Worm (Caenorhabditis elegans) whole organism, young adult: ENCODE measurements around the gene F40G9.6.

Source experiments
- B0019.2 ChIP-seq: fragments of 200-800 bp; sonication (Bioruptor generic); conservative IDR thresholded peaks from 2 replicates; pipeline ENCODE4 v1.3.6; 2022; ENCODE audit warnings: missing genetic modification reagents, missing genetic modification characterization, missing compliant biosample characterization
- B0035.1 ChIP-seq: sonication (generic microtip); optimal IDR thresholded peaks from 2 replicates; lab custom pipeline; 2016; ENCODE audit warnings: missing genetic modification characterization, mild to moderate bottlenecking, missing compliant biosample characterization, missing genotype, missing genetic modification reagents
- B0336.3 ChIP-seq: fragments of 200-800 bp; sonication (Bioruptor generic); IDR thresholded peaks from 2 replicates; pipeline ENCODE4 v1.3.6; 2022; ENCODE audit warnings: missing genetic modification characterization, missing compliant biosample characterization
- C17E4.6 ChIP-seq: fragments of 200-800 bp; sonication (Bioruptor generic); IDR thresholded peaks from 2 replicates; pipeline ENCODE4 v1.3.6; 2022; ENCODE audit warnings: missing genetic modification reagents, missing genetic modification characterization, missing compliant biosample characterization
- F22D6.2 ChIP-seq: sonication (generic microtip); optimal IDR thresholded peaks from 2 replicates; lab custom pipeline; 2016; ENCODE audit warnings: mild to moderate bottlenecking, missing genetic modification characterization, missing compliant biosample characterization
- F49E8.2 ChIP-seq: sonication (generic microtip); optimal IDR thresholded peaks from 3 replicates; lab custom pipeline; 2017; ENCODE audit warnings: missing genetic modification characterization, mild to moderate bottlenecking, missing compliant biosample characterization, antibody characterized with exemption, moderate library complexity; ENCODE audit not compliant: insufficient read depth
- F57A8.1 ChIP-seq: fragments of 200-800 bp; sonication (Bioruptor generic); optimal IDR thresholded peaks from 2 replicates; lab custom pipeline; 2018; ENCODE audit warnings: mild to moderate bottlenecking, missing genetic modification characterization, moderate library complexity, missing compliant biosample characterization
- Y79H2A.3 ChIP-seq: fragments of 200-800 bp; sonication (Bioruptor generic); conservative IDR thresholded peaks from 2 replicates; pipeline ENCODE4 v1.3.6; 2022; ENCODE audit warnings: missing genetic modification reagents, missing genetic modification characterization, missing compliant biosample characterization
- attf-5 ChIP-seq: fragments of 200-800 bp; sonication (Bioruptor generic); optimal IDR thresholded peaks from 2 replicates; lab custom pipeline; 2018; ENCODE audit warnings: mild to moderate bottlenecking, missing genetic modification characterization, missing compliant biosample characterization
- cebp-1 ChIP-seq, 2 experiments: fragments of 200-800 bp in 1 of 2; sonication (Bioruptor generic) in 1 of 2; sonication (generic microtip) in 1 of 2; IDR thresholded peaks in 1 of 2; optimal IDR thresholded peaks in 1 of 2; 2 replicates each; pipeline versions ENCODE4 v1.3.6 to Lab custom; 2017 to 2022; ENCODE audit warnings: missing compliant biosample characterization in 2 of 2, missing genetic modification characterization in 2 of 2, mild to moderate bottlenecking in 1 of 2, missing genetic modification reagents in 1 of 2, moderate library complexity in 1 of 2
- ceh-58 ChIP-seq: fragments of 200-800 bp; sonication (Bioruptor generic); IDR thresholded peaks from 2 replicates; pipeline ENCODE4 v1.3.6; 2022; ENCODE audit warnings: missing genetic modification characterization, missing compliant biosample characterization
- egrh-3 ChIP-seq: fragments of 200-800 bp; sonication (Bioruptor generic); IDR thresholded peaks from 2 replicates; pipeline ENCODE4 v1.3.6; 2022; ENCODE audit warnings: missing genetic modification reagents, missing genetic modification characterization, missing compliant biosample characterization
- ekl-4 ChIP-seq: fragments of 200-800 bp; sonication (Bioruptor generic); IDR thresholded peaks from 2 replicates; pipeline ENCODE4 v1.3.6; 2022; ENCODE audit warnings: missing genetic modification reagents, missing genetic modification characterization, missing compliant biosample characterization
- fkh-3 ChIP-seq: sonication (generic microtip); optimal IDR thresholded peaks from 2 replicates; lab custom pipeline; 2016; ENCODE audit warnings: mild to moderate bottlenecking, missing genetic modification characterization, missing compliant biosample characterization
- hlh-12 ChIP-seq: sonication (generic microtip); optimal IDR thresholded peaks from 2 replicates; lab custom pipeline; 2016; ENCODE audit warnings: missing genetic modification characterization, missing compliant biosample characterization
- hlh-26 ChIP-seq: fragments of 200-800 bp; sonication (Bioruptor generic); conservative IDR thresholded peaks from 2 replicates; pipeline ENCODE4 v1.3.6; 2022; ENCODE audit warnings: missing genetic modification reagents, missing genetic modification characterization, missing compliant biosample characterization
- hrde-1 ChIP-seq: sonication (generic microtip); optimal IDR thresholded peaks from 2 replicates; lab custom pipeline; 2016; ENCODE audit warnings: missing genetic modification characterization, mild to moderate bottlenecking, missing compliant biosample characterization, moderate library complexity, missing genotype, missing genetic modification reagents, borderline replicate concordance
- hsf-1 ChIP-seq: fragments of 200-800 bp; sonication (Bioruptor generic); IDR thresholded peaks from 2 replicates; pipeline ENCODE4 v1.3.6; 2022; ENCODE audit warnings: missing genetic modification reagents, missing genetic modification characterization, missing compliant biosample characterization
- lag-1 ChIP-seq: fragments of 200-800 bp; sonication (Bioruptor generic); IDR thresholded peaks from 2 replicates; pipeline ENCODE4 v1.3.6; 2022; ENCODE audit warnings: missing genetic modification reagents, missing genetic modification characterization, missing compliant biosample characterization
- let-526 ChIP-seq: fragments of 200-800 bp; sonication (Bioruptor generic); IDR thresholded peaks from 2 replicates; pipeline ENCODE4 v1.3.6; 2022; ENCODE audit warnings: missing genetic modification reagents, missing genetic modification characterization, missing compliant biosample characterization
- let-607 ChIP-seq, 2 experiments: fragments of 200-800 bp in 1 of 2; sonication (Bioruptor generic) in 1 of 2; sonication (generic microtip) in 1 of 2; optimal IDR thresholded peaks; 2 replicates each; lab custom pipeline; 2016 to 2018; ENCODE audit warnings: mild to moderate bottlenecking in 2 of 2, missing compliant biosample characterization in 2 of 2, missing genetic modification characterization in 2 of 2, moderate library complexity in 2 of 2, missing genotype in 1 of 2
- lin-40 ChIP-seq: sonication (generic microtip); optimal IDR thresholded peaks from 2 replicates; lab custom pipeline; 2016; ENCODE audit warnings: missing genetic modification characterization, mild to moderate bottlenecking, missing compliant biosample characterization, missing genotype, missing genetic modification reagents
- madf-10 ChIP-seq: sonication (generic microtip); optimal IDR thresholded peaks from 2 replicates; lab custom pipeline; 2016; ENCODE audit warnings: mild to moderate bottlenecking, missing genetic modification characterization, missing compliant biosample characterization
- madf-3 ChIP-seq: fragments of 200-800 bp; sonication (Bioruptor generic); IDR thresholded peaks from 2 replicates; pipeline ENCODE4 v1.3.6; 2022; ENCODE audit warnings: missing genetic modification reagents, missing genetic modification characterization, missing compliant biosample characterization
- nfya-2 ChIP-seq: fragments of 200-800 bp; sonication (Bioruptor generic); IDR thresholded peaks from 2 replicates; pipeline ENCODE4 v1.3.6; 2022; ENCODE audit warnings: missing genetic modification reagents, missing genetic modification characterization, missing compliant biosample characterization
- nhr-90 ChIP-seq: sonication (generic microtip); optimal IDR thresholded peaks from 2 replicates; lab custom pipeline; 2016; ENCODE audit warnings: missing genotype, mild to moderate bottlenecking, missing genetic modification characterization, missing compliant biosample characterization
- rec-8 ChIP-seq, 2 experiments: sonication (generic microtip); optimal IDR thresholded peaks; 2 replicates each; lab custom pipeline; 2016; ENCODE audit warnings: mild to moderate bottlenecking in 2 of 2, missing genetic modification characterization in 2 of 2, missing genetic modification reagents in 2 of 2, missing genotype in 2 of 2, missing biosample characterization in 1 of 2, missing compliant biosample characterization in 1 of 2, moderate library complexity in 1 of 2
- snpc-1.1 ChIP-seq: sonication (generic microtip); optimal IDR thresholded peaks from 2 replicates; lab custom pipeline; 2017; ENCODE audit warnings: missing genetic modification characterization, mild to moderate bottlenecking, missing compliant biosample characterization, antibody characterized with exemption, moderate library complexity, missing genotype, missing genetic modification reagents; ENCODE audit not compliant: insufficient read depth
- snpc-3.4 ChIP-seq: sonication (generic microtip); optimal IDR thresholded peaks from 2 replicates; lab custom pipeline; 2017; ENCODE audit warnings: missing genetic modification characterization, mild to moderate bottlenecking, missing compliant biosample characterization, antibody characterized with exemption, moderate library complexity, missing genotype, missing genetic modification reagents
- snpc-4 ChIP-seq, 5 experiments: fragments of 150-350 bp in 1 of 5; sonication (generic microtip) in 4 of 5; optimal IDR thresholded peaks; 2 replicates each; lab custom pipeline; 2014 to 2018; ENCODE audit warnings: missing genetic modification characterization in 5 of 5, missing biosample characterization in 3 of 5, antibody characterized with exemption in 2 of 5, mild to moderate bottlenecking in 2 of 5, missing compliant biosample characterization in 2 of 5, missing genotype in 2 of 5, moderate library complexity in 2 of 5, missing genetic modification reagents in 1 of 5
- zfh-2 ChIP-seq: fragments of 200-800 bp; sonication (Bioruptor generic); conservative IDR thresholded peaks from 2 replicates; pipeline ENCODE4 v1.3.6; 2022; ENCODE audit warnings: missing genetic modification reagents, missing genetic modification characterization, missing compliant biosample characterization
- ztf-6 ChIP-seq: fragments of 200-800 bp; sonication (Bioruptor generic); IDR thresholded peaks from 2 replicates; pipeline ENCODE4 v1.3.6; 2022; ENCODE audit warnings: missing genetic modification reagents, missing genetic modification characterization, missing compliant biosample characterization

The F40G9.6 gene

ce11 chrIII:168376-168775 is 11.0 kb upstream of the F40G9.6 start:
- TF ChIP-seq egrh-3 (peak; percentile 85), zfh-2 (GFP tag; lab: Robert Waterston, UW) (peak; percentile 82)

- TF ChIP-seq snpc-4 (GFP tag; optimal IDR thresholded peaks at IDR 0.05; lab: Kevin White, UChicago) (no peak), snpc-4 (tag; optimal IDR thresholded peaks at IDR 0.05; lab: Kevin White, UChicago) (no peak), lin-40 (tag; lab: Kevin White, UChicago) (no peak), ekl-4 (no peak), nhr-90 (tag; lab: Kevin White, UChicago) (no peak), rec-8 (tag; optimal IDR thresholded peaks at IDR 0.05; lab: Kevin White, UChicago) (no peak)
Observed at ce11 chrIII:169478-169877, 9.9 kb upstream of the F40G9.6 start, which contains the start of gene F40G9.18. Gene F40G9.18 (minus strand): TSS chrIII:169578.

DNA sequence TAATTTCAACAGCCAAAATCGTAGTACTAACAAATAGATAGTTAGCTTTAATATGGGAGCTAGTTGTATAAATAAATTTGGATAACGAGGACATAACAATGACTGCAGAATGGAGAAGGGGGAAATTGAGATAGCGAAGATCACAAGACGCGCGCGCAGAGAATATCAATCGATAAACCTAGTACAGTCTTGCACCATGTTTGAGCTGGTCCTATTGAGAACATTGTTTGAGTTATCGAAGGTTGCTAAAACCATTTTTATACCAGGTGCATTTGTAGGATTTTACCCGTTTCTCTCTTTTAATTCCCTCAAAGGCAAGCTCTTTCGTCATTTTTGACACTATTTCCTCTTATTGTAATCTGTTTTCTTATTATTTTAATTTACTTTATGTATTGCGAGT is 7.7 kb upstream of the F40G9.6 start, which contains the start of the genes F40G9.9 and F40G9.12:
Gene F40G9.9, minus strand, starts transcription at position 101 of the 400 bp plus-strand sequence.
Gene F40G9.12, plus strand, starts transcription at position 231 of the 400 bp plus-strand sequence.
- TF ChIP-seq hrde-1 (tag; lab: Kevin White, UChicago) (no peak), Y79H2A.3 (no peak), C17E4.6 (GFP tag; lab: Robert Waterston, UW) (no peak), madf-3 (GFP tag; lab: Robert Waterston, UW) (no peak), ztf-6 (GFP tag; lab: Robert Waterston, UW) (no peak), B0336.3 (GFP tag; lab: Robert Waterston, UW) (no peak), hlh-12 (tag; lab: Kevin White, UChicago) (no peak)

DNA sequence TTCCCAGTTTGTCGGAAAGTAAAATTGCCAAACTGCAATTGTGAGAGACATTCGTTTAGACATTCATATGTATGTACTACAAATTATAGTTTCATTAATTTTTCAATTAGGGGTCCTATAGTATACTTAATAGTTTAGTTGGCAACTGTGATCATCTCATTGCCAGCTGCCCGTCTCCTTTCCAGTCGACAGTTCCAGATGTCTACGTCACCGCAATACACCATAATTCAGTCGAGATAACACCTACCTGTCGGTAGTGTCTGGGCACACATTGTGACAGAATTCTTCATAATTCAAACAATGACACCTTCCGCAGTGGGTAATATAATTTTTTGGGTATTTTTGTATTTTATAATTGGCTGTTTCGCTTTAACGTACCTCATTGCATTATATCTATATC is 5.8 kb upstream of the F40G9.6 start, which contains the start of gene F40G9.19:
Gene F40G9.19, plus strand, starts transcription at position 301 of the 400 bp plus-strand sequence.
- TF ChIP-seq let-607 (tag; optimal IDR thresholded peaks at IDR 0.05; lab: Kevin White, UChicago) (no peak), F57A8.1 (GFP tag; lab: Kevin White, UChicago) (no peak)
- TF ChIP-seq, all 124 proteins: peak for 0

ce11 chrIII:175733-176132 is 3.6 kb upstream of the F40G9.6 start, which contains the start of gene clec-148:
Gene clec-148 (minus strand): TSS chrIII:175833.
- no peak for TF ChIP-seq hsf-1 (GFP tag; lab: Robert Waterston, UW)
- TF ChIP-seq let-526 (GFP tag; lab: Robert Waterston, UW), result no peak
- TF ChIP-seq ztf-6 (GFP tag; lab: Robert Waterston, UW), result no peak
- TF ChIP-seq B0019.2 (GFP tag; lab: Robert Waterston, UW), result no peak
- no peak for TF ChIP-seq F49E8.2 (tag; lab: Kevin White, UChicago)
- no peak for TF ChIP-seq attf-5 (GFP tag; lab: Kevin White, UChicago)
- no peak for TF ChIP-seq fkh-3
- no peak for TF ChIP-seq madf-10 (tag; lab: Kevin White, UChicago)
- no peak for TF ChIP-seq snpc-1.1 (tag; lab: Kevin White, UChicago)
- TF ChIP-seq snpc-3.4 (tag; lab: Kevin White, UChicago), result no peak
- TF ChIP-seq nfya-2 (GFP tag; lab: Robert Waterston, UW), result no peak
- no peak for TF ChIP-seq hlh-26 (GFP tag; lab: Robert Waterston, UW)
- TF ChIP-seq B0035.1 (tag; lab: Kevin White, UChicago), result no peak
- TF ChIP-seq lag-1 (GFP tag; lab: Robert Waterston, UW), result no peak
- TF ChIP-seq ceh-58 (GFP tag; lab: Robert Waterston, UW), result no peak
- no peak for TF ChIP-seq F22D6.2
- TF ChIP-seq cebp-1 (GFP tag; IDR thresholded peaks at IDR 0.05; lab: Robert Waterston, UW), result no peak
- TF ChIP-seq cebp-1 (tag; optimal IDR thresholded peaks at IDR 0.05; lab: Kevin White, UChicago), result no peak
- TF ChIP-seq zfh-2 (GFP tag; lab: Robert Waterston, UW), result no peak
- no peak for TF ChIP-seq hrde-1 (tag; lab: Kevin White, UChicago)
- TF ChIP-seq, all 124 proteins: peak for 0
